Comparison of ENCODE assay signal across 1 fruit fly cellular context in genomic region chr3L:19870843-19871666, dm6.
TF ChIP-seq lines count a peak whose summit lies in the region.

TSS of gene Rab8 (minus strand) at chr3L:19871078.
TSS of gene Usp32 (plus strand) at chr3L:19871139.

TF ChIP-seq in whole organism, embryonic, 481 proteins besides CTCF, POLR2A, EP300 and RAD21 (continued from another document):
- TF ChIP-seq CG7745 (tag; optimal IDR thresholded peaks at IDR 0.05; lab: Kevin White, UChicago) (peak; percentile 79), H15 (GFP tag; IDR thresholded peaks at IDR 0.05; lab: Robert Waterston, UW) (no peak), CG4282 (GFP tag; optimal IDR thresholded peaks at IDR 0.05; lab: Kevin White, UChicago) (peak; percentile 47), ap (GFP tag; IDR thresholded peaks at IDR 0.05; lab: Robert Waterston, UW) (no peak), gce (GFP tag; IDR thresholded peaks at IDR 0.05; lab: Robert Waterston, UW) (no peak), Lhr (GFP tag; optimal IDR thresholded peaks at IDR 0.05; lab: Kevin White, UChicago) (peak; percentile 46), Sry-β (GFP tag; optimal IDR thresholded peaks at IDR 0.05; lab: Kevin White, UChicago) (peak; percentile 23), CG6175 (GFP tag; IDR thresholded peaks at IDR 0.05; lab: Robert Waterston, UW) (0 out of 3 replicates have a peak, but pooled peaks have one; percentile 28), CG10209 (GFP tag; optimal IDR thresholded peaks at IDR 0.05; lab: Kevin White, UChicago) (peak; percentile 63), so (GFP tag; IDR thresholded peaks at IDR 0.05; lab: Robert Waterston, UW) (no peak), usp (GFP tag; optimal IDR thresholded peaks at IDR 0.05; lab: Kevin White, UChicago) (no peak), zen (tag; optimal IDR thresholded peaks at IDR 0.05; lab: Kevin White, UChicago) (peak; percentile 93), CG13775 (GFP tag; optimal IDR thresholded peaks at IDR 0.05; lab: Kevin White, UChicago) (peak; percentile 40), pho (GFP tag; optimal IDR thresholded peaks at IDR 0.05; lab: Kevin White, UChicago) (peak; percentile 75), sc (optimal IDR thresholded peaks at IDR 0.05; lab: Kevin White, UChicago) (no peak), sc (GFP tag; optimal IDR thresholded peaks at IDR 0.05; lab: Kevin White, UChicago) (peak; percentile 18), CG3407 (GFP tag; optimal IDR thresholded peaks at IDR 0.05; lab: Kevin White, UChicago) (no peak), CG12219 (GFP tag; optimal IDR thresholded peaks at IDR 0.05; lab: Kevin White, UChicago) (no peak), cad (GFP tag; optimal IDR thresholded peaks at IDR 0.05; lab: Kevin White, UChicago) (no peak), psq (GFP tag; optimal IDR thresholded peaks at IDR 0.05; lab: Kevin White, UChicago) (peak; percentile 82), CG1233 (GFP tag; optimal IDR thresholded peaks at IDR 0.05; lab: Kevin White, UChicago) (peak; percentile 1), cwo (GFP tag; optimal IDR thresholded peaks at IDR 0.05; lab: Kevin White, UChicago) (no peak), trem (tag; optimal IDR thresholded peaks at IDR 0.05; lab: Kevin White, UChicago) (peak; percentile 84), scrt (GFP tag; optimal IDR thresholded peaks at IDR 0.05; lab: Kevin White, UChicago) (peak; percentile 62), CG4360 (GFP tag; IDR thresholded peaks at IDR 0.05; lab: Robert Waterston, UW) (peak; percentile 57; the same call in 1 of the 2 replicates), CG14667 (GFP tag; IDR thresholded peaks at IDR 0.05; lab: Robert Waterston, UW) (no peak), Spps (tag; optimal IDR thresholded peaks at IDR 0.05; lab: Kevin White, UChicago) (no peak), CG14441 (GFP tag; IDR thresholded peaks at IDR 0.05; lab: Robert Waterston, UW) (0 out of 2 replicates have a peak, but pooled peaks have one; percentile 24), wor (GFP tag; IDR thresholded peaks at IDR 0.05; lab: Robert Waterston, UW) (no peak), lola (GFP tag; optimal IDR thresholded peaks at IDR 0.05; lab: Kevin White, UChicago) (peak in 1 of 3 experiments; percentile 4), fd96Cb (tag; optimal IDR thresholded peaks at IDR 0.05; lab: Kevin White, UChicago) (no peak), CG3065 (GFP tag; optimal IDR thresholded peaks at IDR 0.05; lab: Kevin White, UChicago) (peak; percentile 18), CG4730 (GFP tag; IDR thresholded peaks at IDR 0.05; lab: Robert Waterston, UW) (no peak), CG7786 (GFP tag; optimal IDR thresholded peaks at IDR 0.05; lab: Kevin White, UChicago) (peak; percentile 76), CG12104 (GFP tag; optimal IDR thresholded peaks at IDR 0.05; lab: Kevin White, UChicago) (peak; percentile 51)
